Fruit fly (Drosophila melanogaster) whole organism, larva: ENCODE measurements around the gene CG14191.

Experiments
- noc ChIP-seq: fragments of 200-800 bp; sonication (Bioruptor generic); optimal IDR thresholded peaks from 3 replicates; lab custom pipeline; 2019; ENCODE audit warnings: missing biosample characterization, mild to moderate bottlenecking, missing genetic modification characterization, moderate library complexity

CG14191 gene

dm6 chrX:19081365-19081764 lies at the start of gene CG14191:
Gene CG14191, plus strand, starts transcription at chrX:19081665.
- TF ChIP-seq noc (tag; lab: Kevin White, UChicago): no peak

- TF ChIP-seq noc (tag; lab: Kevin White, UChicago): no peak
Observed at dm6 chrX:19033739-19034138, 47.7 kb upstream of the CG14191 start.

- TF ChIP-seq noc (tag; lab: Kevin White, UChicago): no peak
Observed at dm6 chrX:19037137-19037536, 44.3 kb upstream of the CG14191 start.

DNA sequence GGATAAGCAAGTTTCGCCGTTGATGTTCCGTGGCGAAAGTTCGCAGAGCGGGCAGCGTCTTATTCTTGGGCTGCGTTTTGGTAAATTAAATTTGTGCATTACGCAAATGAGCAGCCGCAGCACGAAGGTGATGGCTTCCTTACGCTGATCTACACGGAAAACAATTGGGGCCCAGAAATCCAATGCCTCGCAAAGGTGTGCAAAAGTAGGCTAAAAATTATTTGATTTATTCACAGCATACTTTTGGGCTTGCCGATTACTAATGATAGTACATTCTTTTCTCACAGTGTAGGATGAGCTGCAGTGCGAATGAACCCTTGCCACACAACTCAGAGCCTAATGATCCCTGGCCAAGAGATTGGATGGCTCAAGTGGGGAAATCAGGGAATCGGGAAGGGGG lies 41.2 kb upstream of the CG14191 start:
- TF ChIP-seq noc (tag; lab: Kevin White, UChicago): no peak

DNA sequence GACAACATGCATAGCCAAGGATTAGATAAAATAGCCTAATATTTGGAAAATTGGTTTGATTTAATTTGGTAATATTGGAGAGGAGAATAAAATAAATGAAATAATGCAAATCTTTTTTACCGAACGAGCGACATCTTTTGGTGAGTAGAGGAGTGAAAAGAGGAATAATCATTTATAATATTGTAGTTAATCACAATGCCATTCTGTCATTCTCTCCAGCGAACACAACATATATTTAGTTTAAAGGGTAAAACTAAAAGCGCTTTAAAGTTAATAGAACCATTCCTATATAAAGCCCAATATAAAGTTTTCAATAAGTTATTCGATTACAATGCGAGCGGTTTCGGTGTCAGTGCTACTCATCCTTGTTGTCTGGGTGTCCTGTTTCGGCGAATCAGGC lies 31.3 kb upstream of the CG14191 start, which contains the start of gene Diedel3:
Gene Diedel3 (plus strand): TSS at position 301 of the 400 bp plus-strand sequence.
- no peak for TF ChIP-seq noc (tag; lab: Kevin White, UChicago)

- TF ChIP-seq noc (tag; lab: Kevin White, UChicago): no peak
Observed at dm6 chrX:19056611-19057010, 24.9 kb upstream of the CG14191 start, which contains the start of gene CG14190. Gene CG14190, plus strand, starts transcription at chrX:19056911.

dm6 chrX:19068873-19069272 lies 12.6 kb upstream of the CG14191 start, which contains the start of gene CG34330:
Gene CG34330, minus strand, starts transcription at chrX:19068973.
- no peak for TF ChIP-seq noc (tag; lab: Kevin White, UChicago)

- no peak for TF ChIP-seq noc (tag; lab: Kevin White, UChicago)
Observed at dm6 chrX:19072969-19073368, 8.5 kb upstream of the CG14191 start.

dm6 chrX:19073878-19074277 lies 7.6 kb upstream of the CG14191 start:
- TF ChIP-seq noc (tag; lab: Kevin White, UChicago): no peak

DNA sequence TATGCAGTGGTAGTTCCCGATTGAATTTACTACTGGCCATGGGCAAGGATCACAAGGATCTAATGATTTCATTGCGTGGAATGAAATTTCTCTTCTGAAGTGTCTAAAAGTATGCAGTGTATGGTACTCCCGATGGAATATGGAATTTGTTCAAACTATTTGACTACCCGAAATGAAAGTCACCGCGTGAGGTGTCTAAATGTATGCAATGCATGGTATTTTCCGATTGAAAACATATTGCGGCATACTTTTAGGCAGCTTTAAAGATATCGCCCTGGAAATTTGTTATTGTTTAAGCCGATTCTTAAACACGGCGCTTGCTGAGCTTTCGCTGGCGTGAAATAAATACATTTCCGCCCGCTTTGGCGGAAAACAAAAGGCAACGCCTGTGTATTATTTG lies 6.9 kb upstream of the CG14191 start:
- no peak for TF ChIP-seq noc (tag; lab: Kevin White, UChicago)

DNA sequence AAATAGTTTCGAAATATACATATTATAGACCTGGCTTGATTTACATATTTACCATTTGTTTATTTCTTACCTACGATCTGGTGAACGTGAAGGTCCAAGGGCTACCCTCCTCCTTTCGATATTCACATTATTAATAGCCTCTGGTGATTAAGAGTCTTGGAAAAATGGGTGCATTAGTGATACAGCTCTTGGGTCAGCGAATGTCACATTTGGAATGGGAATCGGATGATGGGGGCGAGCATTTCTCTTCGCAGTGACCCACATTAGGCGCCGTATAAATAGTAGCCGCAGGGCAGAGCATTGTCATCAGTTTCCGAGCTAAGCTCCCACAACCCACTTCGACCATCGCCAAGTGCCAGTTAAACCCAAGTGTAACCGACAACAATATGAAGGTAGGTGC lies 4.0 kb upstream of the CG14191 start, which contains the start of gene CG7406:
Gene CG7406 (plus strand): TSS at position 301 of the 400 bp plus-strand sequence.
- TF ChIP-seq noc (tag; lab: Kevin White, UChicago): no peak

DNA sequence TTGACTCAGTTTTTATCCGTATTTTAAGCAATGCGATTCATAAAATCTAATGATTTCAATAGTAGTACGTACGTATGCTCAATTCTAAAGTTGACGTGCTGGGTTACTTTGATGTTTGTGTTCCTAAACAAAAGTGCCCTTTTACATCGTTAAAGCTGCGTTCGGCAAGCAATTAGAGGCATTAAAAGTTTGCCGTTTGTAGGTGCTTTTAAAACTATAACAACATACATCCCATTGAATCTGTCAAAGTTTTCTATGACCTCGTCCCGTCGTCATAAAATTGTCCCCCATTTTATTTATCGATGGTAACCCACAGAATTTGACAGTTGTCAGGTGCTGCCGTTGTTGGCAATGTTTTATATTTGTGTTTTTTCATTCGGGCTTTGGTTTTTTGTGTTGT lies 1.7 kb downstream of the CG14191 start, which contains the start of gene CG7423:
Gene CG7423 (minus strand): TSS at position 101 of the 400 bp plus-strand sequence.
- no peak for TF ChIP-seq noc (tag; lab: Kevin White, UChicago)

dm6 chrX:19096179-19096578 lies 14.7 kb downstream of the CG14191 start:
- TF ChIP-seq noc (tag; lab: Kevin White, UChicago): no peak

- TF ChIP-seq noc (tag; lab: Kevin White, UChicago): no peak
Observed at dm6 chrX:19106842-19107557, 25.5 kb downstream of the CG14191 start.

- no peak for TF ChIP-seq noc (tag; lab: Kevin White, UChicago)
Observed at dm6 chrX:19120367-19120766, 38.9 kb downstream of the CG14191 start.

DNA sequence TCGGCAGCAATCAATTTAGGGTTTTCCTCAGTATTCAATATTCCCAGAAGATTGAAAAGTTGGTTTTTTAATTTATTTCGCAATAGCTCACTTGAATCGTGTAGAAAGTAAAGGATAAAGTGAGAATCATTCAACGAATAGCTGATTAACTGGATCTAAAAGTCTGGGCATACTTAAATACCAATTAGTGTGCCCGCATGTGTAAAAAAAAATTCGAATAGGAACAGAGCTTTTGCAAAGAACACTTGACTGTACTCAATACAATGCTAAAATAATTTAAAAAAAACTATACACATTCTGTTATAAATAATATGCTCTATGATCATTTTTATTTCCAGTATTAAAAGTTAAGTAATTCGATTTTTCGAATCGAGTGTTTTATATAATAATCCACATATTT lies 42.8 kb downstream of the CG14191 start, which contains the start of gene CG15882:
Gene CG15882 (minus strand): TSS at position 101 of the 400 bp plus-strand sequence.
- no peak for TF ChIP-seq noc (tag; lab: Kevin White, UChicago)

- no peak for TF ChIP-seq noc (tag; lab: Kevin White, UChicago)
Observed at dm6 chrX:19127216-19127615, 45.8 kb downstream of the CG14191 start, which contains the start of gene tgy. Gene tgy, minus strand, starts transcription at chrX:19127316.
